Worm (Caenorhabditis elegans): ENCODE data around the gene mlt-7.
A peak's percentile ranks its signal among the peaks of the same experiment; 100 is the strongest.

Gene mlt-7

ce11 chrII:4362088-4362487 is 30.7 kb upstream of the mlt-7 start:
- peak; percentile 41 for TF ChIP-seq F13H6.1 (tag; optimal IDR thresholded peaks at IDR 0.05)
- peak; percentile 25 for TF ChIP-seq sma-3 (GFP tag; optimal IDR thresholded peaks at IDR 0.05)
- no peak for TF ChIP-seq egl-27 (tag; optimal IDR thresholded peaks at IDR 0.05)
- peak; percentile 37 for TF ChIP-seq fos-1 (tag; optimal IDR thresholded peaks at IDR 0.05)

ce11 chrII:4367923-4368322 is 24.9 kb upstream of the mlt-7 start, which contains the start of gene try-9:
TSS of gene try-9 (plus strand) at chrII:4368223.
- TF ChIP-seq mab-5 (tag; optimal IDR thresholded peaks at IDR 0.05) (no peak), unc-62 (GFP tag; optimal IDR thresholded peaks at IDR 0.05) (no peak), elt-1 (tag; optimal IDR thresholded peaks at IDR 0.05) (no peak), zag-1 (tag; optimal IDR thresholded peaks at IDR 0.05) (no peak), nhr-12 (tag; optimal IDR thresholded peaks at IDR 0.05) (no peak), aly-2 (tag; optimal IDR thresholded peaks at IDR 0.05) (no peak), dmd-4 (tag; optimal IDR thresholded peaks at IDR 0.05) (no peak), C34F6.9 (tag; optimal IDR thresholded peaks at IDR 0.05) (no peak), F13H6.1 (tag; optimal IDR thresholded peaks at IDR 0.05) (no peak), ama-1 (optimal IDR thresholded peaks at IDR 0.05) (no peak)

- TF ChIP-seq nhr-237 (tag; optimal IDR thresholded peaks at IDR 0.05), result no peak
- TF ChIP-seq aly-2 (tag; optimal IDR thresholded peaks at IDR 0.05), result no peak
- no peak for TF ChIP-seq F13H6.1 (tag; optimal IDR thresholded peaks at IDR 0.05)
- TF ChIP-seq snpc-4 (tag; optimal IDR thresholded peaks at IDR 0.05), result no peak
- no peak for TF ChIP-seq mab-5 (tag; optimal IDR thresholded peaks at IDR 0.05)
- TF ChIP-seq nhr-129 (tag; optimal IDR thresholded peaks at IDR 0.05), result no peak
- TF ChIP-seq nhr-6 (tag; optimal IDR thresholded peaks at IDR 0.05), result no peak
Observed at ce11 chrII:4369715-4370114, 23.1 kb upstream of the mlt-7 start.

- TF ChIP-seq lin-39 (tag; optimal IDR thresholded peaks at IDR 0.05), result no peak
- no peak for TF ChIP-seq unc-62 (GFP tag; optimal IDR thresholded peaks at IDR 0.05)
- TF ChIP-seq R02D3.7 (tag; optimal IDR thresholded peaks at IDR 0.05), result no peak
- TF ChIP-seq nhr-129 (tag; optimal IDR thresholded peaks at IDR 0.05), result no peak
- TF ChIP-seq ztf-1 (GFP tag; conservative IDR thresholded peaks at IDR 0.05), result no peak
- TF ChIP-seq ZK546.5 (tag; optimal IDR thresholded peaks at IDR 0.05), result no peak
Observed at ce11 chrII:4370842-4371241, 22.0 kb upstream of the mlt-7 start.

DNA sequence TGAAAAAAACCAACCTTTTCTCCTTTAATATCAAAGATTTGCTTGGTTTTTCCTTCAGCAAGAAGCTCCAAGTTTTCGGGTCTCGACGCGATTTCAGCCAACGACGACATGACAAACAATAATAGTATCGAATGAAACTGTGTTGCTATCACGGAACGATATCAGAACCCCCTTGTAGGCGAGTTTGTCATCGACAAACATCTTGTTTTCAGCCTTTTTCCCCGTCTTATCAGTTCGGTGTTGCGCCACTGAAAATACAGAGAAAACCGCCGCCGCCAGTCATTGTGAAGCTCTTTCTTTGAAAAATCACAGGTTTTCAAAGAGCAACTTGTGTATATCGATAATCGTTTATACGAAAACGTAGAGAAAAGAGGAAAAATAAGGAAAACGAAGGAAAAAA is 20.4 kb upstream of the mlt-7 start, which contains the start of gene paic-1:
Gene paic-1 (minus strand): TSS at position 120 of the 400 bp plus-strand sequence.
- peak; percentile 3 for TF ChIP-seq crh-2 (tag; optimal IDR thresholded peaks at IDR 0.05)
- TF ChIP-seq ceh-16 (tag; optimal IDR thresholded peaks at IDR 0.05), result no peak
- TF ChIP-seq sma-3 (GFP tag; optimal IDR thresholded peaks at IDR 0.05), result no peak
- peak; percentile 57 for TF ChIP-seq fos-1 (tag; optimal IDR thresholded peaks at IDR 0.05)

DNA sequence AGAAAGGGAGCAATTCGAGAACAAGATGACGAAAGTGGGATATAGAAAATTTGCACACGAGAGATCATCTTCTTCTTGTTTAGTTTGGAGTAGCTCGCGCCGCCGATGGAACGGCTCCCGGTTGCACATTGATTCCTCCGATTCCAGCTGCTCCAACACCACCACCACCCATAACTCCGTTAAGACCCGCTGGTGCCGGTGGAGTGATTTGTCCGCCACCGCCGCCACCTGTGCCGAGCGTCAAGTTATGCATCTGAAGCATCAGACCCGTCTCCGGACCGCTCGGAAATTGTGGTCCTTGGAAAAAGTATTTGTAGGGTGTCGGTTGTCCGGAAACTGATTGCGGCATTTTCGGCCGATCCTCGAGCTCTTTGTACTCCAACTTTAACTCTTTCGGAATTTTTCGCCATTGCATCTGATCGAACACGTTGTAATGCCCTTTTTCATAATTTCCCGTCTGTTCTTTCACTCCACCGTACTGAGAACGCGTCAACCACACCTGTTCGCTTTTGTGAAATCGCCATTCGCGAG is 19.9 kb upstream of the mlt-7 start:
- TF ChIP-seq peb-1 (tag; optimal IDR thresholded peaks at IDR 0.05) (no peak), nhr-11 (tag; optimal IDR thresholded peaks at IDR 0.05) (no peak), R02D3.7 (tag; optimal IDR thresholded peaks at IDR 0.05) (no peak), unc-39 (tag; optimal IDR thresholded peaks at IDR 0.05) (no peak), alr-1 (tag; optimal IDR thresholded peaks at IDR 0.05) (no peak), lin-11 (tag; optimal IDR thresholded peaks at IDR 0.05) (no peak), nhr-237 (tag; optimal IDR thresholded peaks at IDR 0.05) (no peak), sma-3 (GFP tag; optimal IDR thresholded peaks at IDR 0.05) (no peak), nhr-21 (tag; optimal IDR thresholded peaks at IDR 0.05) (no peak), nhr-25 (tag; optimal IDR thresholded peaks at IDR 0.05) (no peak), elt-3 (tag; optimal IDR thresholded peaks at IDR 0.05) (no peak), nhr-10 (tag; optimal IDR thresholded peaks at IDR 0.05) (no peak), ztf-1 (GFP tag; conservative IDR thresholded peaks at IDR 0.05) (no peak), blmp-1 (tag; optimal IDR thresholded peaks at IDR 0.05; ENCODE audit: insufficient read depth) (no peak)

All from whole organism, L2 larva.